Worm (Caenorhabditis elegans) whole organism, mixed stage, embryonic: ENCODE measurements around the gene fbxa-107.

ENCODE experiments used
- M03D4.4 ChIP-seq: sonication (generic microtip); optimal IDR thresholded peaks from 2 replicates; lab custom pipeline; 2017; ENCODE audit warnings: mild to moderate bottlenecking, missing genetic modification characterization, missing compliant biosample characterization
- bed-3 ChIP-seq: fragments of 200-800 bp; sonication (Bioruptor generic); optimal IDR thresholded peaks from 3 replicates; lab custom pipeline; 2018; ENCODE audit warnings: mild to moderate bottlenecking, missing genetic modification characterization, moderate library complexity, missing compliant biosample characterization
- blmp-1 ChIP-seq: fragments of 150-350 bp; optimal IDR thresholded peaks from 2 replicates; lab custom pipeline; 2014; ENCODE audit warnings: missing biosample characterization, missing genetic modification characterization
- ceh-39 ChIP-seq: fragments of 150-350 bp; optimal IDR thresholded peaks from 2 replicates; lab custom pipeline; 2014; ENCODE audit warnings: missing biosample characterization, missing genetic modification characterization
- ceh-43 ChIP-seq: fragments of 200-800 bp; sonication (Bioruptor generic); optimal IDR thresholded peaks from 2 replicates; lab custom pipeline; 2018; ENCODE audit warnings: mild to moderate bottlenecking, missing genetic modification characterization, moderate library complexity, missing compliant biosample characterization
- ceh-83 ChIP-seq: fragments of 200-800 bp; sonication (Bioruptor generic); optimal IDR thresholded peaks from 2 replicates; lab custom pipeline; 2018; ENCODE audit warnings: mild to moderate bottlenecking, missing genetic modification characterization, missing compliant biosample characterization
- ces-1 ChIP-seq: fragments of 150-350 bp; optimal IDR thresholded peaks from 2 replicates; lab custom pipeline; 2014; ENCODE audit warnings: missing biosample characterization, missing genetic modification reagents, missing genetic modification characterization
- cnd-1 ChIP-seq: fragments of 200-800 bp; sonication (Bioruptor generic); optimal IDR thresholded peaks from 2 replicates; lab custom pipeline; 2018; ENCODE audit warnings: mild to moderate bottlenecking, missing genetic modification characterization, missing compliant biosample characterization
- drap-1 ChIP-seq: fragments of 200-800 bp; sonication (Bioruptor generic); optimal IDR thresholded peaks from 3 replicates; lab custom pipeline; 2018; ENCODE audit warnings: mild to moderate bottlenecking, missing genetic modification characterization, missing compliant biosample characterization
- elt-1 ChIP-seq: sonication (generic microtip); optimal IDR thresholded peaks from 2 replicates; lab custom pipeline; 2017; ENCODE audit warnings: missing genetic modification characterization, mild to moderate bottlenecking, missing compliant biosample characterization, antibody characterized with exemption, moderate library complexity, borderline replicate concordance; ENCODE audit not compliant: insufficient read depth
- elt-3 ChIP-seq: fragments of 150-350 bp; optimal IDR thresholded peaks from 2 replicates; lab custom pipeline; 2014; ENCODE audit warnings: missing biosample characterization, missing genetic modification characterization
- flh-1 ChIP-seq: fragments of 200-800 bp; sonication (Bioruptor generic); optimal IDR thresholded peaks from 2 replicates; lab custom pipeline; 2018; ENCODE audit warnings: mild to moderate bottlenecking, missing genetic modification characterization, moderate library complexity, missing compliant biosample characterization
- ham-2 ChIP-seq: fragments of 200-800 bp; sonication (Bioruptor generic); optimal IDR thresholded peaks from 2 replicates; lab custom pipeline; 2018; ENCODE audit warnings: mild to moderate bottlenecking, missing genetic modification characterization, missing compliant biosample characterization
- hlh-1 ChIP-seq: fragments of 150-350 bp; optimal IDR thresholded peaks from 2 replicates; lab custom pipeline; 2014; ENCODE audit warnings: missing biosample characterization, missing genetic modification reagents, missing genetic modification characterization
- lin-13 ChIP-seq: fragments of 150-350 bp; optimal IDR thresholded peaks from 2 replicates; lab custom pipeline; 2014; ENCODE audit warnings: missing biosample characterization, missing genetic modification characterization
- lin-32 ChIP-seq: fragments of 200-800 bp; sonication (Bioruptor generic); optimal IDR thresholded peaks from 2 replicates; lab custom pipeline; 2018; ENCODE audit warnings: mild to moderate bottlenecking, missing genetic modification characterization, missing compliant biosample characterization
- lsy-2 ChIP-seq: fragments of 150-350 bp; optimal IDR thresholded peaks from 2 replicates; lab custom pipeline; 2014; ENCODE audit warnings: missing biosample characterization, missing genetic modification characterization
- mep-1 ChIP-seq: fragments of 150-350 bp; optimal IDR thresholded peaks from 2 replicates; lab custom pipeline; 2017; ENCODE audit warnings: missing biosample characterization, missing genetic modification reagents, missing genetic modification characterization, inconsistent platforms
- mls-2 ChIP-seq: sonication (generic microtip); optimal IDR thresholded peaks from 2 replicates; lab custom pipeline; 2016; ENCODE audit warnings: mild to moderate bottlenecking, missing genetic modification characterization, moderate library complexity, missing compliant biosample characterization
- nhr-12 ChIP-seq: fragments of 150-350 bp; optimal IDR thresholded peaks from 2 replicates; lab custom pipeline; 2014; ENCODE audit warnings: missing biosample characterization, missing genetic modification characterization
- nhr-2 ChIP-seq: fragments of 150-350 bp; optimal IDR thresholded peaks from 2 replicates; lab custom pipeline; 2014; ENCODE audit warnings: missing biosample characterization, missing genetic modification characterization
- nhr-28 ChIP-seq: fragments of 150-350 bp; optimal IDR thresholded peaks from 2 replicates; lab custom pipeline; 2014; ENCODE audit warnings: missing biosample characterization, missing genetic modification characterization
- nhr-76 ChIP-seq: sonication (generic microtip); optimal IDR thresholded peaks from 2 replicates; lab custom pipeline; 2017; ENCODE audit warnings: missing biosample characterization, missing genetic modification characterization
- pha-4 ChIP-seq: fragments of 150-350 bp; optimal IDR thresholded peaks from 2 replicates; lab custom pipeline; 2018; ENCODE audit warnings: missing biosample characterization, missing genetic modification reagents, missing genetic modification characterization
- sem-2 ChIP-seq: fragments of 200-800 bp; sonication (Bioruptor generic); optimal IDR thresholded peaks from 2 replicates; lab custom pipeline; 2018; ENCODE audit warnings: mild to moderate bottlenecking, missing genetic modification characterization, missing compliant biosample characterization
- snpc-4 ChIP-seq: fragments of 150-350 bp; optimal IDR thresholded peaks from 2 replicates; lab custom pipeline; 2014; ENCODE audit warnings: missing biosample characterization, missing genetic modification characterization
- sptf-1 ChIP-seq: sonication (generic microtip); optimal IDR thresholded peaks from 2 replicates; lab custom pipeline; 2017; ENCODE audit warnings: mild to moderate bottlenecking, missing genetic modification characterization, moderate library complexity, missing compliant biosample characterization
- tbx-8 ChIP-seq: fragments of 200-800 bp; sonication (Bioruptor generic); optimal IDR thresholded peaks from 2 replicates; lab custom pipeline; 2018; ENCODE audit warnings: mild to moderate bottlenecking, missing genetic modification characterization, moderate library complexity, missing compliant biosample characterization
- unc-120 ChIP-seq: sonication (generic microtip); optimal IDR thresholded peaks from 2 replicates; lab custom pipeline; 2017; ENCODE audit warnings: missing genetic modification characterization, missing compliant biosample characterization; ENCODE audit not compliant: poor library complexity, severe bottlenecking
- unc-39 ChIP-seq: fragments of 150-350 bp; optimal IDR thresholded peaks from 2 replicates; lab custom pipeline; 2014; ENCODE audit warnings: missing biosample characterization, missing genetic modification characterization
- unc-62 ChIP-seq: fragments of 150-350 bp; optimal IDR thresholded peaks from 2 replicates; lab custom pipeline; 2014; ENCODE audit warnings: missing biosample characterization, missing genetic modification reagents, missing genetic modification characterization
- zip-8 ChIP-seq: fragments of 150-350 bp; optimal IDR thresholded peaks from 2 replicates; lab custom pipeline; 2014; ENCODE audit warnings: missing biosample characterization, missing genetic modification characterization
- ztf-11 ChIP-seq: fragments of 150-350 bp; optimal IDR thresholded peaks from 2 replicates; lab custom pipeline; 2014; ENCODE audit warnings: missing biosample characterization, missing genetic modification characterization

Gene fbxa-107

ce11 chrV:18142549-18142948 lies 18.8 kb downstream of the fbxa-107 start, which contains the start of gene Y37H2A.13:
Y37H2A.13 (plus strand) TSS chrV:18142849.
- TF ChIP-seq hlh-1 (tag; lab: Kevin White, UChicago) (no peak), elt-3 (no peak)

- TF ChIP-seq lin-32 (GFP tag; lab: Kevin White, UChicago), result no peak
- no peak for TF ChIP-seq zip-8 (tag; lab: Kevin White, UChicago)
- no peak for TF ChIP-seq ces-1 (GFP tag; lab: Kevin White, UChicago)
- no peak for TF ChIP-seq unc-62 (GFP tag; lab: Kevin White, UChicago)
Observed at ce11 chrV:18143445-18143844, 19.7 kb downstream of the fbxa-107 start, which contains the start of gene Y37H2A.14. Y37H2A.14 (plus strand) TSS chrV:18143745.

- TF ChIP-seq sem-2 (GFP tag; lab: Kevin White, UChicago), result no peak
- no peak for TF ChIP-seq pha-4 (tag; lab: Kevin White, UChicago)
- TF ChIP-seq unc-39 (tag; lab: Kevin White, UChicago), result no peak
- no peak for TF ChIP-seq lin-32 (GFP tag; lab: Kevin White, UChicago)
- TF ChIP-seq ceh-83 (GFP tag; lab: Kevin White, UChicago), result no peak
- no peak for TF ChIP-seq ztf-11 (tag; lab: Kevin White, UChicago)
- TF ChIP-seq M03D4.4, result no peak
- no peak for TF ChIP-seq hlh-1 (tag; lab: Kevin White, UChicago)
- no peak for TF ChIP-seq elt-3
- TF ChIP-seq lin-13 (tag; lab: Kevin White, UChicago), result no peak
- TF ChIP-seq nhr-28, result no peak
- no peak for TF ChIP-seq sptf-1 (tag; lab: Kevin White, UChicago)
- no peak for TF ChIP-seq nhr-76 (tag; lab: Kevin White, UChicago)
- TF ChIP-seq ham-2 (GFP tag; lab: Kevin White, UChicago), result no peak
- TF ChIP-seq tbx-8, result no peak
- TF ChIP-seq drap-1 (GFP tag; lab: Kevin White, UChicago), result no peak
- TF ChIP-seq mep-1 (tag; lab: Kevin White, UChicago), result no peak
- no peak for TF ChIP-seq snpc-4 (tag; lab: Kevin White, UChicago)
- no peak for TF ChIP-seq unc-62 (GFP tag; lab: Kevin White, UChicago)
- no peak for TF ChIP-seq elt-1 (tag; lab: Kevin White, UChicago)
Observed at ce11 chrV:18144442-18144841, 20.7 kb downstream of the fbxa-107 start.

- TF ChIP-seq ztf-11 (tag; lab: Kevin White, UChicago) (no peak), nhr-2 (no peak), lin-32 (GFP tag; lab: Kevin White, UChicago) (no peak), unc-120 (no peak), sem-2 (GFP tag; lab: Kevin White, UChicago) (no peak), ceh-83 (GFP tag; lab: Kevin White, UChicago) (no peak), sptf-1 (tag; lab: Kevin White, UChicago) (no peak), flh-1 (GFP tag; lab: Kevin White, UChicago) (no peak), ceh-43 (GFP tag; lab: Kevin White, UChicago) (no peak), bed-3 (no peak), nhr-28 (no peak), unc-62 (GFP tag; lab: Kevin White, UChicago) (no peak)
Observed at ce11 chrV:18146077-18146476, 22.3 kb downstream of the fbxa-107 start, which contains the start of gene C14A6.3. C14A6.3 (plus strand) TSS chrV:18146377.

- TF ChIP-seq blmp-1 (tag; lab: Kevin White, UChicago) (no peak), tbx-8 (no peak), nhr-2 (no peak), pha-4 (tag; lab: Kevin White, UChicago) (no peak), ceh-39 (no peak), lsy-2 (no peak), cnd-1 (tag; lab: Kevin White, UChicago) (no peak), nhr-12 (tag; lab: Kevin White, UChicago) (no peak), sem-2 (GFP tag; lab: Kevin White, UChicago) (no peak), hlh-1 (tag; lab: Kevin White, UChicago) (no peak), mls-2 (no peak), lin-13 (tag; lab: Kevin White, UChicago) (no peak), drap-1 (GFP tag; lab: Kevin White, UChicago) (no peak), ces-1 (GFP tag; lab: Kevin White, UChicago) (no peak), elt-3 (no peak), ham-2 (GFP tag; lab: Kevin White, UChicago) (no peak), nhr-28 (no peak), ztf-11 (tag; lab: Kevin White, UChicago) (no peak), unc-39 (tag; lab: Kevin White, UChicago) (no peak), bed-3 (no peak)
Observed at ce11 chrV:18157707-18158106, 34.0 kb downstream of the fbxa-107 start, which contains the start of gene clec-48. clec-48 (plus strand) TSS chrV:18158026.
